Worm (Caenorhabditis elegans): ENCODE measurements around the gene F44E2.7.
A peak's percentile ranks its signal among the peaks of the same experiment; 100 is the strongest.

F44E2.7 gene

ce11 chrIII:8887184-8887801 is 39.0 kb upstream of the F44E2.7 start, which contains the start of gene famh-136 (continued):
- TF ChIP-seq ceh-45 (GFP tag; IDR thresholded peaks at IDR 0.05): 0 out of 2 replicates have a peak, but pooled peaks have one; percentile 31

DNA sequence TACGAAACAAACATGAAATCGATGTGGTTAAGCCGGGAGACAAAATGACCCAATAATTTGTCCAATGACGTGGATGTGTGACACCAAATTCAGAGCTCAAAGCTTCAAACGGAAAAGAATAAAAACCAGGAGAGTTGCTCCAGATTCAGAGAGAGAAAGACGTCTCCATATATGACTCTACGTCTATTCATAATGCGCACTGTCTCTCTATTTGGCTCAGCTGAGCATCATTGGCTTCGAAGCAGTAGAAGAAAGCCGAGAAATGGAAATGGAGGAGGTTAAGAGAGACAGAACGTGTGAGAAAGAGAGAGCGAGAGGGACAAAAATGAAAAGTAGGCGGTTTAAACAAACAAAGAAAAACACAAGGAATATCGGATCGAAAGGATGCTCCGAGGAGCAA is 38.0 kb upstream of the F44E2.7 start:
- TF ChIP-seq ceh-2 (tag; optimal IDR thresholded peaks at IDR 0.05) (peak; percentile 8), unc-42 (tag; optimal IDR thresholded peaks at IDR 0.05) (peak; percentile 26), ceh-31 (tag; optimal IDR thresholded peaks at IDR 0.05) (peak; percentile 30), nfya-1 (tag; optimal IDR thresholded peaks at IDR 0.05) (peak; percentile 1), nhr-11 (tag; optimal IDR thresholded peaks at IDR 0.05) (no peak), ztf-16 (tag; optimal IDR thresholded peaks at IDR 0.05) (no peak), tbx-2 (tag; optimal IDR thresholded peaks at IDR 0.05) (peak; percentile 34), ceh-19 (GFP tag; optimal IDR thresholded peaks at IDR 0.05) (peak; percentile 54), ceh-18 (tag; optimal IDR thresholded peaks at IDR 0.05) (peak; percentile 10), ceh-34 (tag; optimal IDR thresholded peaks at IDR 0.05) (peak; percentile 2), C08G9.2 (tag; optimal IDR thresholded peaks at IDR 0.05) (no peak)

ce11 chrIII:8885150-8885549 is 36.9 kb upstream of the F44E2.7 start, which contains the start of gene svop-1:
TSS of gene svop-1 (minus strand) at chrIII:8885488.
- no peak for TF ChIP-seq hlh-30 (tag; optimal IDR thresholded peaks at IDR 0.05; ENCODE audit: insufficient read depth)
- TF ChIP-seq T23F11.4 (GFP tag; optimal IDR thresholded peaks at IDR 0.05): no peak
- TF ChIP-seq ama-1 (optimal IDR thresholded peaks at IDR 0.05): no peak
- TF ChIP-seq fkh-6 (tag; optimal IDR thresholded peaks at IDR 0.05): no peak
- no peak for TF ChIP-seq lin-11 (tag; optimal IDR thresholded peaks at IDR 0.05)
- TF ChIP-seq K02D7.2 (tag; optimal IDR thresholded peaks at IDR 0.05): no peak
- no peak for TF ChIP-seq pros-1 (tag; optimal IDR thresholded peaks at IDR 0.05)
- TF ChIP-seq rnt-1 (tag; optimal IDR thresholded peaks at IDR 0.05): no peak
- TF ChIP-seq ztf-16 (tag; optimal IDR thresholded peaks at IDR 0.05): no peak
- TF ChIP-seq pat-9 (tag; optimal IDR thresholded peaks at IDR 0.05): no peak
- no peak for TF ChIP-seq F13H6.1 (tag; optimal IDR thresholded peaks at IDR 0.05)

DNA sequence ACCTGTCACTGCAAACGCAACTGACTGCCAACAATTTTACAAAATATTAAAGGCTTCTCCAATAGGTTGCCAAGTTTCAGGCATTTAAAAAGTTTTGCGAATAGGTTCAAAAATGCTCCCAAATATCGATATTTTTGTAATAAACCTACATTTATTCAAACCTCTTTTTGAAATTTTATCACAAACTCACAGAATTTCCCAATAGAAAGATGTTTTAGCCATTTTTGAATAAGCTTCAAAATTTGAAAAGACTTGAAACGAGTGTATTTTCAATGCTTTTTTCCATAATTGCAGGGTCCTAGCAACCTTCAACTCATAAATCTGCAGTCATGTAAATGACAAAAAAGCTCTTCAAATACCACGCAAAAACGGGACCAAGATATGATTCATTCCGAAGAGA is 34.1 kb upstream of the F44E2.7 start:
- TF ChIP-seq ceh-6 (GFP tag; optimal IDR thresholded peaks at IDR 0.05) (no peak), sox-2 (GFP tag; IDR thresholded peaks at IDR 0.05) (no peak), nfya-1 (tag; optimal IDR thresholded peaks at IDR 0.05) (no peak), lin-11 (tag; optimal IDR thresholded peaks at IDR 0.05) (no peak), K02D7.2 (tag; optimal IDR thresholded peaks at IDR 0.05) (no peak), dve-1 (tag; optimal IDR thresholded peaks at IDR 0.05) (no peak), C08G9.2 (tag; optimal IDR thresholded peaks at IDR 0.05) (no peak), tbx-7 (tag; optimal IDR thresholded peaks at IDR 0.05) (no peak), ceh-14 (tag; optimal IDR thresholded peaks at IDR 0.05) (no peak), che-1 (tag; optimal IDR thresholded peaks at IDR 0.05) (no peak), C38D4.7 (GFP tag; optimal IDR thresholded peaks at IDR 0.05) (no peak), syd-9 (tag; optimal IDR thresholded peaks at IDR 0.05) (no peak), fkh-6 (tag; optimal IDR thresholded peaks at IDR 0.05) (no peak), hlh-13 (GFP tag; optimal IDR thresholded peaks at IDR 0.05) (no peak)

- TF ChIP-seq pag-3 (tag; optimal IDR thresholded peaks at IDR 0.05; ENCODE audit: borderline replicate concordance) (no peak), rnt-1 (tag; optimal IDR thresholded peaks at IDR 0.05) (no peak), ceh-14 (tag; optimal IDR thresholded peaks at IDR 0.05) (no peak), dmd-4 (tag; optimal IDR thresholded peaks at IDR 0.05; ENCODE audit: borderline replicate concordance) (no peak), tbx-2 (tag; optimal IDR thresholded peaks at IDR 0.05) (no peak), pqm-1 (tag; optimal IDR thresholded peaks at IDR 0.05) (no peak), che-1 (tag; optimal IDR thresholded peaks at IDR 0.05) (no peak), ahr-1 (tag; optimal IDR thresholded peaks at IDR 0.05) (no peak), gmeb-2 (tag; optimal IDR thresholded peaks at IDR 0.05) (no peak), madf-2 (tag; optimal IDR thresholded peaks at IDR 0.05) (no peak), fkh-6 (tag; optimal IDR thresholded peaks at IDR 0.05) (no peak), elt-4 (tag; optimal IDR thresholded peaks at IDR 0.05) (no peak), hlh-13 (GFP tag; optimal IDR thresholded peaks at IDR 0.05) (no peak), lin-11 (tag; optimal IDR thresholded peaks at IDR 0.05) (no peak)
These were observed 30.7 kb upstream of the F44E2.7 start for ce11 chrIII:8878960-8879359.
